Worm (Caenorhabditis elegans) whole organism, L3 larva: ENCODE measurements around the gene ahsa-1.

ENCODE experiments used
- ama-1 ChIP-seq: fragments of 150-350 bp; optimal IDR thresholded peaks from 2 replicates; lab custom pipeline; 2018
- ceh-16 ChIP-seq: sonication (generic microtip); optimal IDR thresholded peaks from 2 replicates; lab custom pipeline; 2017; ENCODE audit warnings: missing biosample characterization, missing genetic modification characterization
- fos-1 ChIP-seq: fragments of 150-350 bp; optimal IDR thresholded peaks from 2 replicates; lab custom pipeline; 2014; ENCODE audit warnings: missing biosample characterization, missing genetic modification characterization
- lin-39 ChIP-seq: fragments of 150-350 bp; optimal IDR thresholded peaks from 2 replicates; lab custom pipeline; 2018; ENCODE audit warnings: missing biosample characterization, missing genetic modification reagents, missing genetic modification characterization
- nhr-11 ChIP-seq: fragments of 150-350 bp; optimal IDR thresholded peaks from 2 replicates; lab custom pipeline; 2014; ENCODE audit warnings: missing biosample characterization, missing genetic modification characterization
- nhr-12 ChIP-seq: fragments of 150-350 bp; optimal IDR thresholded peaks from 2 replicates; lab custom pipeline; 2014; ENCODE audit warnings: missing biosample characterization, missing genetic modification characterization
- nhr-237 ChIP-seq: fragments of 150-350 bp; optimal IDR thresholded peaks from 2 replicates; lab custom pipeline; 2014; ENCODE audit warnings: missing biosample characterization, missing genetic modification characterization
- pqm-1 ChIP-seq: fragments of 150-350 bp; optimal IDR thresholded peaks from 2 replicates; lab custom pipeline; 2017; ENCODE audit warnings: missing biosample characterization, missing genetic modification characterization, inconsistent platforms
- tbx-2 ChIP-seq: sonication (generic microtip); optimal IDR thresholded peaks from 2 replicates; lab custom pipeline; 2016; ENCODE audit warnings: mild to moderate bottlenecking, missing genetic modification characterization, missing compliant biosample characterization
- unc-39 ChIP-seq: sonication (generic microtip); optimal IDR thresholded peaks from 4 replicates; lab custom pipeline; 2017; ENCODE audit warnings: missing biosample characterization, missing genetic modification characterization
- zag-1 ChIP-seq: fragments of 150-350 bp; optimal IDR thresholded peaks from 2 replicates; lab custom pipeline; 2014; ENCODE audit warnings: missing biosample characterization, missing genetic modification characterization
- ztf-11 ChIP-seq: fragments of 150-350 bp; optimal IDR thresholded peaks from 2 replicates; lab custom pipeline; 2014; ENCODE audit warnings: missing biosample characterization, missing genetic modification characterization
- ztf-4 ChIP-seq: fragments of 150-350 bp; optimal IDR thresholded peaks from 2 replicates; lab custom pipeline; 2014; ENCODE audit warnings: missing biosample characterization, missing genetic modification characterization

ce11 chrV:15058965-15059364, 26.2 kb downstream of the ahsa-1 start:
- TF ChIP-seq nhr-11 (tag; lab: Kevin White, UChicago) (no peak), ama-1 (no peak), nhr-237 (tag; lab: Kevin White, UChicago) (no peak), pqm-1 (tag; lab: Kevin White, UChicago) (no peak), fos-1 (tag; lab: Kevin White, UChicago) (no peak), zag-1 (tag; lab: Kevin White, UChicago) (no peak), ztf-11 (no peak), ceh-16 (tag; lab: Kevin White, UChicago) (no peak), lin-39 (tag; lab: Kevin White, UChicago) (no peak), ztf-4 (tag; lab: Kevin White, UChicago) (no peak), tbx-2 (tag; lab: Kevin White, UChicago) (no peak), nhr-12 (tag; lab: Kevin White, UChicago) (no peak), unc-39 (tag; lab: Kevin White, UChicago) (no peak)
